Worm (Caenorhabditis elegans) whole organism, mixed stage, embryonic: ENCODE data around the gene dve-1.

Experiments used
- bed-3 ChIP-seq: fragments of 200-800 bp; sonication (Bioruptor generic); optimal IDR thresholded peaks from 3 replicates; lab custom pipeline; 2018; ENCODE audit warnings: mild to moderate bottlenecking, missing genetic modification characterization, moderate library complexity, missing compliant biosample characterization
- ceh-83 ChIP-seq: fragments of 200-800 bp; sonication (Bioruptor generic); optimal IDR thresholded peaks from 2 replicates; lab custom pipeline; 2018; ENCODE audit warnings: mild to moderate bottlenecking, missing genetic modification characterization, missing compliant biosample characterization
- ces-1 ChIP-seq: fragments of 150-350 bp; optimal IDR thresholded peaks from 2 replicates; lab custom pipeline; 2014; ENCODE audit warnings: missing biosample characterization, missing genetic modification reagents, missing genetic modification characterization
- ham-2 ChIP-seq: fragments of 200-800 bp; sonication (Bioruptor generic); optimal IDR thresholded peaks from 2 replicates; lab custom pipeline; 2018; ENCODE audit warnings: mild to moderate bottlenecking, missing genetic modification characterization, missing compliant biosample characterization
- lin-32 ChIP-seq: fragments of 200-800 bp; sonication (Bioruptor generic); optimal IDR thresholded peaks from 2 replicates; lab custom pipeline; 2018; ENCODE audit warnings: mild to moderate bottlenecking, missing genetic modification characterization, missing compliant biosample characterization
- mep-1 ChIP-seq: fragments of 150-350 bp; optimal IDR thresholded peaks from 2 replicates; lab custom pipeline; 2017; ENCODE audit warnings: missing biosample characterization, missing genetic modification reagents, missing genetic modification characterization, inconsistent platforms
- nhr-76 ChIP-seq: sonication (generic microtip); optimal IDR thresholded peaks from 2 replicates; lab custom pipeline; 2017; ENCODE audit warnings: missing biosample characterization, missing genetic modification characterization
- snpc-4 ChIP-seq: fragments of 150-350 bp; optimal IDR thresholded peaks from 2 replicates; lab custom pipeline; 2014; ENCODE audit warnings: missing biosample characterization, missing genetic modification characterization
- unc-39 ChIP-seq: fragments of 150-350 bp; optimal IDR thresholded peaks from 2 replicates; lab custom pipeline; 2014; ENCODE audit warnings: missing biosample characterization, missing genetic modification characterization
- unc-62 ChIP-seq: fragments of 150-350 bp; optimal IDR thresholded peaks from 2 replicates; lab custom pipeline; 2014; ENCODE audit warnings: missing biosample characterization, missing genetic modification reagents, missing genetic modification characterization

DNA sequence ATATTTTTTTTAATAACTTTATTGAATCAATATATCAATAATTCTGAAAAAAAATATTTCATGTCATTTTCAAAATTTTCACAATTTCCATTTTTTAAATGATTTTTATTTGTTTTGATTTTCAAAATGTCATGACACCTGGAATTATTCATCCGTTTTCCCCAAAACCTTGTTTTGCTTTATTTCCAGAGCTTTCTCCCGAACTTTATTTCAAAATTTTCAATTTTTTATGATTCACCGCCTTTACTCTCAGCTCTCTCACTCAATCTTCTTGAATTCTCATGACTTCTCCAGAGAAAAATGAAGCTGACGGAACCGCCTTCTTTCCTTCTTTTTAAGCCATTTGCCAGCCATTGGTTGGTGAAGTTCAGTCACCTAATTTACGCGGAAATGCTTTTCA, 29.0 kb downstream of the dve-1 start, which contains the start of gene R04A9.1:
- TF ChIP-seq ces-1 (no peak), unc-39 (tag; lab: Kevin White, UChicago) (no peak), unc-62 (GFP tag; lab: Kevin White, UChicago) (no peak), ceh-83 (GFP tag; lab: Kevin White, UChicago) (no peak), bed-3 (no peak), snpc-4 (no peak), mep-1 (tag; lab: Kevin White, UChicago) (no peak), lin-32 (GFP tag; lab: Kevin White, UChicago) (no peak), ham-2 (no peak), nhr-76 (tag; lab: Kevin White, UChicago) (no peak)
